Worm (Caenorhabditis elegans) whole organism, midembryonic: ENCODE data around the gene abhd-5.1.

Experiments
- cog-1 ChIP-seq: sonication (generic microtip); optimal IDR thresholded peaks from 2 replicates; lab custom pipeline; 2016; ENCODE audit warnings: missing genetic modification characterization, missing compliant biosample characterization
- flt-1 ChIP-seq: fragments of 200-800 bp; sonication (Bioruptor generic); IDR thresholded peaks from 2 replicates; pipeline ENCODE4 v1.3.6; 2022; ENCODE audit warnings: missing genetic modification characterization, missing compliant biosample characterization
- klf-2 ChIP-seq: fragments of 200-800 bp; sonication (Bioruptor generic); conservative IDR thresholded peaks from 2 replicates; pipeline ENCODE4 v1.3.6; 2022; ENCODE audit warnings: missing genetic modification reagents, missing genetic modification characterization, missing compliant biosample characterization
- med-1 ChIP-seq: sonication (generic microtip); optimal IDR thresholded peaks from 2 replicates; lab custom pipeline; 2017; ENCODE audit warnings: missing genetic modification characterization, mild to moderate bottlenecking, missing compliant biosample characterization, antibody characterized with exemption, missing genetic modification reagents; ENCODE audit not compliant: insufficient read depth
- ref-1 ChIP-seq: fragments of 200-800 bp; sonication (Bioruptor generic); conservative IDR thresholded peaks from 2 replicates; pipeline ENCODE4 v1.3.6; 2022; ENCODE audit warnings: missing genetic modification reagents, missing genetic modification characterization, missing compliant biosample characterization
- tab-1 ChIP-seq: fragments of 200-800 bp; sonication (Bioruptor generic); IDR thresholded peaks from 2 replicates; pipeline ENCODE4 v1.3.6; 2022; ENCODE audit warnings: missing genetic modification characterization, missing compliant biosample characterization
- ztf-23 ChIP-seq: fragments of 200-800 bp; sonication (Bioruptor generic); IDR thresholded peaks from 2 replicates; pipeline ENCODE4 v1.3.6; 2022; ENCODE audit warnings: missing genetic modification reagents, missing genetic modification characterization, missing compliant biosample characterization
- ztf-29 ChIP-seq: fragments of 200-800 bp; sonication (Bioruptor generic); IDR thresholded peaks from 2 replicates; pipeline ENCODE4 v1.3.6; 2022; ENCODE audit warnings: missing genetic modification reagents, missing genetic modification characterization, missing compliant biosample characterization

DNA sequence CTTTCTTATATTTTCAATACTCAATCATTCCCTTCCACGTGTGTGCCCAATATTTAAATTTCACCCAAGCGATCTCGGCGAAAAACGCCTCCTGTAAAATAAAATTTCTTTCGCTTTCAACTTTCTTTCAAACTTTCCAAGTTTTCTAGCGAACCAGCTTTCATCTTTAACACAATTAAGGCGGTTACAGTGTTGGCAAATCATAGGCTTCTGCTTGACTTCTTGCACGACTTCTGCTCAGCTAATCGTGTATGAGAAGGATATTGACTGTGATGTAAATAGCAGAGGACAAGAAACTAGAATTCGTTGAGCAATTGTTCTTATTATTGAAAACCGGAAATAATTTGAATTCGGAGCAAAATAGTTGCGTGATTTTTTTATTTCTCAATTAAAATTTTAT, 43.9 kb downstream of the abhd-5.1 start:
- no peak for TF ChIP-seq flt-1
- TF ChIP-seq cog-1 (tag; lab: Kevin White, UChicago) = no peak
- TF ChIP-seq klf-2 (GFP tag; lab: Robert Waterston, UW) = no peak
- no peak for TF ChIP-seq ztf-29 (GFP tag; lab: Robert Waterston, UW)
- no peak for TF ChIP-seq ztf-23 (GFP tag; lab: Robert Waterston, UW)
- TF ChIP-seq ref-1 (GFP tag; lab: Robert Waterston, UW) = no peak
- no peak for TF ChIP-seq tab-1
- TF ChIP-seq med-1 (GFP tag; lab: Kevin White, UChicago) = no peak
